Fruit fly (Drosophila melanogaster): ENCODE measurements around the gene CG4119.

Gene CG4119

dm6 chrX:5689417-5690215 lies 23.8 kb downstream of the CG4119 start, which contains the start of the genes PGAP1 and cv (continued):
- TF ChIP-seq CG18011 (GFP tag; optimal IDR thresholded peaks at IDR 0.05) (no peak), CG9797 (GFP tag; optimal IDR thresholded peaks at IDR 0.05) (no peak), dm (GFP tag; optimal IDR thresholded peaks at IDR 0.05) (no peak), CG8944 (GFP tag; optimal IDR thresholded peaks at IDR 0.05) (peak; percentile 3), CG14965 (GFP tag; optimal IDR thresholded peaks at IDR 0.05; ENCODE audit: borderline replicate concordance) (no peak), CG11398 (GFP tag; optimal IDR thresholded peaks at IDR 0.05) (no peak), sima (GFP tag; optimal IDR thresholded peaks at IDR 0.05) (no peak), Sry-β (GFP tag; optimal IDR thresholded peaks at IDR 0.05) (peak; percentile 78), onecut (GFP tag; IDR thresholded peaks at IDR 0.05) (no peak), CG10565 (GFP tag; optimal IDR thresholded peaks at IDR 0.05) (no peak), CG9876 (GFP tag; optimal IDR thresholded peaks at IDR 0.05) (no peak), sens-2 (GFP tag; IDR thresholded peaks at IDR 0.05) (no peak), Elba2 (GFP tag; optimal IDR thresholded peaks at IDR 0.05) (no peak), Abd-B (GFP tag; optimal IDR thresholded peaks at IDR 0.05) (no peak)

- no peak for TF ChIP-seq CG13296 (GFP tag; optimal IDR thresholded peaks at IDR 0.05)
- TF ChIP-seq pros (GFP tag; optimal IDR thresholded peaks at IDR 0.05): peak; percentile 17
- TF ChIP-seq chinmo (GFP tag; IDR thresholded peaks at IDR 0.05; ENCODE audit: partially characterized antibody): peak; percentile 87; the same call in 3 of the 4 replicates
- peak; percentile 41; the same call in 2 of the 3 replicates for TF ChIP-seq Aef1 (GFP tag; IDR thresholded peaks at IDR 0.05)
- TF ChIP-seq CG13894 (tag; optimal IDR thresholded peaks at IDR 0.05): no peak
- peak; percentile 75 for TF ChIP-seq p53 (GFP tag; optimal IDR thresholded peaks at IDR 0.05)
- TF ChIP-seq Trl (optimal IDR thresholded peaks at IDR 0.05): peak in 1 of 2 experiments; percentile 15
- no peak for TF ChIP-seq Trl (GFP tag; optimal IDR thresholded peaks at IDR 0.05)
- peak; percentile 5 for TF ChIP-seq twi (tag; optimal IDR thresholded peaks at IDR 0.05)
- peak; percentile 30 for TF ChIP-seq CG10543 (GFP tag; optimal IDR thresholded peaks at IDR 0.05)
- TF ChIP-seq CG17385 (GFP tag; optimal IDR thresholded peaks at IDR 0.05): peak; percentile 83
- peak; percentile 40 for TF ChIP-seq kni (GFP tag; optimal IDR thresholded peaks at IDR 0.05)
- TF ChIP-seq oc (tag; optimal IDR thresholded peaks at IDR 0.05): peak; percentile 32
- peak; percentile 94 for TF ChIP-seq CG4360 (GFP tag; IDR thresholded peaks at IDR 0.05)
- TF ChIP-seq slou (GFP tag; optimal IDR thresholded peaks at IDR 0.05): no peak
- peak; percentile 91 for TF ChIP-seq Adf1 (GFP tag; IDR thresholded peaks at IDR 0.05)
- TF ChIP-seq tap (tag; optimal IDR thresholded peaks at IDR 0.05): no peak
- TF ChIP-seq abd-A (tag; optimal IDR thresholded peaks at IDR 0.05): no peak
Measured at dm6 chrX:5690216-5690523, 24.3 kb downstream of the CG4119 start.

dm6 chrX:5690651-5691379 lies 25.0 kb downstream of the CG4119 start:
- peak; percentile 80 for TF ChIP-seq CG4707 (GFP tag; optimal IDR thresholded peaks at IDR 0.05)
- TF ChIP-seq cg (GFP tag; optimal IDR thresholded peaks at IDR 0.05): peak; percentile 86
- peak; percentile 0 for TF ChIP-seq pb (GFP tag; optimal IDR thresholded peaks at IDR 0.05)
- no peak for TF ChIP-seq CG33557 (GFP tag; optimal IDR thresholded peaks at IDR 0.05)
- TF ChIP-seq fu2 (GFP tag; optimal IDR thresholded peaks at IDR 0.05): no peak
- peak; percentile 46; the same call in 1 of the 3 replicates for TF ChIP-seq CG7963 (GFP tag; IDR thresholded peaks at IDR 0.05; ENCODE audit: partially characterized antibody)
- 0 out of 2 replicates have a peak, but pooled peaks have one; percentile 24 for TF ChIP-seq Scr (GFP tag; IDR thresholded peaks at IDR 0.05; ENCODE audit: partially characterized antibody)
- TF ChIP-seq ewg (GFP tag; optimal IDR thresholded peaks at IDR 0.05): no peak
- peak; percentile 88 for TF ChIP-seq CG8478 (optimal IDR thresholded peaks at IDR 0.05)
- peak; percentile 53; the same call in 2 of the 3 replicates for TF ChIP-seq HLH4C (GFP tag; IDR thresholded peaks at IDR 0.05; ENCODE audit: partially characterized antibody)
- no peak for TF ChIP-seq Xrp1 (GFP tag; IDR thresholded peaks at IDR 0.05)
- TF ChIP-seq Sry-δ (GFP tag; optimal IDR thresholded peaks at IDR 0.05): peak; percentile 70
- peak; percentile 32 for TF ChIP-seq CG13287 (GFP tag; IDR thresholded peaks at IDR 0.05; ENCODE audit: partially characterized antibody)
- TF ChIP-seq emc (GFP tag; optimal IDR thresholded peaks at IDR 0.05): no peak
- TF ChIP-seq Dfd (GFP tag; optimal IDR thresholded peaks at IDR 0.05): no peak

All from whole organism, embryonic.